Worm (Caenorhabditis elegans): Measurements from ENCODE around the gene col-185.

The col-185 gene

DNA sequence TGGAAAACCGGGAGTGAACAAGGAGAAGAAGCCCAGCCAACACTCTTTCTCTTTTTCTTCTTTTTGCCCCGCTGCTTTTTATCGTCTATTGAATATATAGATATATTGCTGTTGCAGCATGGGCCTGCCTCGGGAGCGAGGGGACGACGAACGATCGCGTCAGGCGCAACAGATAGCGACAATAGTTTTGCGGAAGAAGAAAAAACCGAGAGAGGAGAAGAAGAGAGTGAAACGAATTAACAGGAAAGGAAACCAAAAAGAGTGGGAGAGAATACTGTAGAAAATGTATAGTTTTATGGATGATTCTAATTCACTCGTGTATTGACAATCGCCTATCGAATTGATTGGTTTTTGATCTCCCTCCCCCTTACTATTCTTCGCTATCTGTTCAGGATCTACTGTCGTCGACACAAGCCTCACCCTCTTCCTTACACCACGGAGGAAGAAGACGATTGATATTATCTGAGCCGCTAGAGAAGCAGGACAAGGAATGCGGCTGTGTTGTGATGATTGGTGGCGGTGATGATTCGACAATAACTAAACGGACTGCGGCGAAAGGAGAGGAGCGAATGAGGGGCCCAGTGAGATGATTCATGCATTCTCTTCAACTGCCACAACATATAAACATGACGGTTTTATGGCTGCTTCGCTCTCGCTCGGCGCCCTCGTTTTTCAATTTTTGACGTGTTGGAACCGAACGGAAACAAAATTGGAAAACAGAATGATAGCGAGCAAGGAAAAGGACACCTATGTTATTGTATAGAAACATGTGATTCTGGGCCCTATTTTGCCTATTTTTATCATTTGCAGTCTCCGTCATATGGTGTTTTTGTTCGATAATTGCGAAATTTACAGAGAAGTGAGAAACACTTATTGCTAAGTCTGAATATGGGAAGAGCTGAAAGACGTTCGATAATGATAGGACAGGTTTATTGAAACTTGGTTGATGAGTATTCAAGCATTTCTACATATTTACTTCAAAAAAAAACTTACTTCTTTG is 15.6 kb upstream of the col-185 start:
- peak; percentile 10 for TF ChIP-seq egl-5 (tag; optimal IDR thresholded peaks at IDR 0.05)
- TF ChIP-seq unc-39 (tag; optimal IDR thresholded peaks at IDR 0.05): no peak
- TF ChIP-seq nhr-23 (tag; optimal IDR thresholded peaks at IDR 0.05): peak; percentile 58
- TF ChIP-seq ZK546.5 (tag; optimal IDR thresholded peaks at IDR 0.05): no peak
- TF ChIP-seq nhr-43 (tag; optimal IDR thresholded peaks at IDR 0.05; ENCODE audit: poor library complexity, severe bottlenecking): peak; percentile 11
- no peak for TF ChIP-seq elt-3 (tag; optimal IDR thresholded peaks at IDR 0.05)
- TF ChIP-seq hmg-11 (tag; optimal IDR thresholded peaks at IDR 0.05): no peak
- no peak for TF ChIP-seq pha-4 (tag; optimal IDR thresholded peaks at IDR 0.05)
- TF ChIP-seq snpc-4 (tag; optimal IDR thresholded peaks at IDR 0.05): no peak
- TF ChIP-seq mdl-1 (tag; optimal IDR thresholded peaks at IDR 0.05): no peak
- TF ChIP-seq nhr-25 (tag; optimal IDR thresholded peaks at IDR 0.05): no peak
- TF ChIP-seq ztf-11 (tag; optimal IDR thresholded peaks at IDR 0.05): no peak
- TF ChIP-seq nhr-76 (tag; optimal IDR thresholded peaks at IDR 0.05): no peak
- TF ChIP-seq tbx-2 (tag; optimal IDR thresholded peaks at IDR 0.05): no peak
- TF ChIP-seq nhr-28 (tag; optimal IDR thresholded peaks at IDR 0.05): no peak
- no peak for TF ChIP-seq ceh-16 (tag; optimal IDR thresholded peaks at IDR 0.05)
- TF ChIP-seq nhr-12 (tag; optimal IDR thresholded peaks at IDR 0.05): no peak
- no peak for TF ChIP-seq jun-1 (tag; optimal IDR thresholded peaks at IDR 0.05)
- TF ChIP-seq fkh-2 (tag; optimal IDR thresholded peaks at IDR 0.05): no peak
- TF ChIP-seq fos-1 (tag; optimal IDR thresholded peaks at IDR 0.05): no peak
- TF ChIP-seq ama-1 (optimal IDR thresholded peaks at IDR 0.05): no peak
- peak; percentile 22 for TF ChIP-seq elt-1 (tag; optimal IDR thresholded peaks at IDR 0.05)
- no peak for TF ChIP-seq ztf-4 (tag; optimal IDR thresholded peaks at IDR 0.05)
- TF ChIP-seq pqm-1 (tag; optimal IDR thresholded peaks at IDR 0.05): peak; percentile 22
- TF ChIP-seq unc-62 (GFP tag; optimal IDR thresholded peaks at IDR 0.05): peak; percentile 9
- no peak for TF ChIP-seq eor-1 (tag; optimal IDR thresholded peaks at IDR 0.05)
- no peak for TF ChIP-seq skn-1 (tag; optimal IDR thresholded peaks at IDR 0.05)
- peak; percentile 10 for TF ChIP-seq lin-39 (tag; optimal IDR thresholded peaks at IDR 0.05)
- peak; percentile 18 for TF ChIP-seq ceh-28 (tag; optimal IDR thresholded peaks at IDR 0.05)
- no peak for TF ChIP-seq lsy-12 (tag; optimal IDR thresholded peaks at IDR 0.05)
- no peak for TF ChIP-seq daf-12 (tag; optimal IDR thresholded peaks at IDR 0.05)
- no peak for TF ChIP-seq egl-27 (tag; optimal IDR thresholded peaks at IDR 0.05)
- peak; percentile 41 for TF ChIP-seq nfya-1 (tag; optimal IDR thresholded peaks at IDR 0.05; ENCODE audit: insufficient read depth)
- no peak for TF ChIP-seq mml-1 (tag; optimal IDR thresholded peaks at IDR 0.05)
- TF ChIP-seq elt-2 (tag; optimal IDR thresholded peaks at IDR 0.05): peak; percentile 38
- no peak for TF ChIP-seq zag-1 (tag; optimal IDR thresholded peaks at IDR 0.05)
- TF ChIP-seq nhr-237 (tag; optimal IDR thresholded peaks at IDR 0.05): no peak

- TF ChIP-seq ceh-16 (tag; optimal IDR thresholded peaks at IDR 0.05) (no peak), jun-1 (tag; optimal IDR thresholded peaks at IDR 0.05) (no peak), pqm-1 (tag; optimal IDR thresholded peaks at IDR 0.05) (no peak)
Measured at ce11 chrX:13525094-13525493, 14.2 kb upstream of the col-185 start.

ce11 chrX:13518861-13519713 is 8.2 kb upstream of the col-185 start, which contains the start of the genes cdk-4 and F18H3.1:
cdk-4 (minus strand) TSS chrX:13518911.
F18H3.1 (plus strand) TSS chrX:13519663.
- TF ChIP-seq mml-1 (tag; optimal IDR thresholded peaks at IDR 0.05) (no peak), tbx-2 (tag; optimal IDR thresholded peaks at IDR 0.05) (no peak), ceh-16 (tag; optimal IDR thresholded peaks at IDR 0.05) (no peak), zag-1 (tag; optimal IDR thresholded peaks at IDR 0.05) (no peak), elt-1 (tag; optimal IDR thresholded peaks at IDR 0.05) (peak; percentile 20), nhr-25 (tag; optimal IDR thresholded peaks at IDR 0.05) (peak; percentile 72), lin-39 (tag; optimal IDR thresholded peaks at IDR 0.05) (peak; percentile 85), nfya-1 (tag; optimal IDR thresholded peaks at IDR 0.05; ENCODE audit: insufficient read depth) (peak; percentile 52), pha-4 (tag; optimal IDR thresholded peaks at IDR 0.05) (peak; percentile 14), elt-2 (tag; optimal IDR thresholded peaks at IDR 0.05) (peak; percentile 40), lin-15B (tag; optimal IDR thresholded peaks at IDR 0.05) (peak; percentile 64), ceh-82 (tag; optimal IDR thresholded peaks at IDR 0.05) (no peak), ztf-11 (tag; optimal IDR thresholded peaks at IDR 0.05) (no peak), skn-1 (tag; optimal IDR thresholded peaks at IDR 0.05) (peak; percentile 32), ztf-4 (tag; optimal IDR thresholded peaks at IDR 0.05) (no peak)

Measured in whole organism, L3 larva.